Fruit fly (Drosophila melanogaster) whole organism, adult: ENCODE measurements around the gene CG15576.

Source experiments
- CG11617 ChIP-seq: fragments of 200-800 bp; sonication (Bioruptor generic); optimal IDR thresholded peaks from 2 replicates; lab custom pipeline; 2017; ENCODE audit warnings: mild to moderate bottlenecking, missing biosample characterization, missing genetic modification reagents, missing genetic modification characterization
- CG12768 ChIP-seq: fragments of 200-800 bp; sonication (Bioruptor generic); optimal IDR thresholded peaks from 2 replicates; lab custom pipeline; 2017; ENCODE audit warnings: missing biosample characterization, missing genetic modification characterization, mild to moderate bottlenecking, moderate library complexity, missing genetic modification reagents
- CG14711 ChIP-seq: fragments of 200-800 bp; sonication (Bioruptor generic); optimal IDR thresholded peaks from 2 replicates; lab custom pipeline; 2018; ENCODE audit warnings: missing biosample characterization, mild to moderate bottlenecking, missing genetic modification characterization, moderate library complexity
- CG1620 ChIP-seq: fragments of 200-800 bp; sonication (Bioruptor generic); optimal IDR thresholded peaks from 2 replicates; lab custom pipeline; 2016; ENCODE audit warnings: missing biosample characterization, missing genetic modification characterization
- CG33017 ChIP-seq: fragments of 200-800 bp; sonication (Bioruptor generic); optimal IDR thresholded peaks from 2 replicates; lab custom pipeline; 2018; ENCODE audit warnings: missing biosample characterization, mild to moderate bottlenecking, missing genetic modification characterization, moderate library complexity
- CG7045 ChIP-seq: fragments of 200-800 bp; sonication (Bioruptor generic); optimal IDR thresholded peaks from 2 replicates; lab custom pipeline; 2017; ENCODE audit warnings: missing biosample characterization, mild to moderate bottlenecking, missing genetic modification characterization
- CG7101 ChIP-seq: fragments of 200-800 bp; sonication (Bioruptor generic); optimal IDR thresholded peaks from 2 replicates; lab custom pipeline; 2018; ENCODE audit warnings: missing biosample characterization, mild to moderate bottlenecking, missing genetic modification characterization, moderate library complexity
- Clk ChIP-seq: fragments of 200-800 bp; sonication (Bioruptor generic); optimal IDR thresholded peaks from 2 replicates; lab custom pipeline; 2017; ENCODE audit warnings: missing biosample characterization, missing genetic modification characterization
- Crg-1 ChIP-seq: fragments of 200-800 bp; sonication (Bioruptor generic); optimal IDR thresholded peaks from 2 replicates; lab custom pipeline; 2016; ENCODE audit warnings: missing biosample characterization, missing genetic modification characterization
- Hr96 ChIP-seq: fragments of 200-800 bp; sonication (Bioruptor generic); optimal IDR thresholded peaks from 2 replicates; lab custom pipeline; 2016; ENCODE audit warnings: missing biosample characterization, missing genetic modification characterization
- Mnt ChIP-seq: fragments of 200-800 bp; sonication (Bioruptor generic); optimal IDR thresholded peaks from 2 replicates; lab custom pipeline; 2016; ENCODE audit warnings: missing biosample characterization, mild to moderate bottlenecking, missing genetic modification characterization
- bab1 ChIP-seq: fragments of 200-800 bp; sonication (Bioruptor generic); optimal IDR thresholded peaks from 3 replicates; lab custom pipeline; 2019; ENCODE audit warnings: missing biosample characterization, mild to moderate bottlenecking, missing genetic modification characterization, moderate library complexity
- cic ChIP-seq: fragments of 200-800 bp; sonication (Bioruptor generic); optimal IDR thresholded peaks from 2 replicates; lab custom pipeline; 2017; ENCODE audit warnings: missing biosample characterization, mild to moderate bottlenecking, missing genetic modification characterization, moderate library complexity
- cnc ChIP-seq, 2 experiments: fragments of >200 bp; optimal IDR thresholded peaks; 2 replicates each; lab custom pipeline; 2017
- kay ChIP-seq: fragments of 200-800 bp; sonication (Bioruptor generic); peaks from one replicate; lab custom pipeline; 2016; ENCODE audit warnings: missing biosample characterization, missing genetic modification characterization, borderline replicate concordance
- ovo ChIP-seq: fragments of 200-800 bp; sonication (Bioruptor generic); optimal IDR thresholded peaks from 2 replicates; lab custom pipeline; 2016; ENCODE audit warnings: missing biosample characterization, missing genetic modification characterization
- pad ChIP-seq: fragments of 200-800 bp; sonication (Bioruptor generic); optimal IDR thresholded peaks from 3 replicates; lab custom pipeline; 2017; ENCODE audit warnings: missing biosample characterization, missing genetic modification characterization, mild to moderate bottlenecking, moderate library complexity, missing genetic modification reagents
- tj ChIP-seq: fragments of 200-800 bp; sonication (Bioruptor generic); optimal IDR thresholded peaks from 3 replicates; lab custom pipeline; 2017; ENCODE audit warnings: missing biosample characterization, mild to moderate bottlenecking, missing genetic modification characterization, moderate library complexity
- toe ChIP-seq: fragments of 200-800 bp; sonication (Bioruptor generic); optimal IDR thresholded peaks from 2 replicates; lab custom pipeline; 2016; ENCODE audit warnings: missing biosample characterization, missing genetic modification characterization

Gene CG15576

DNA sequence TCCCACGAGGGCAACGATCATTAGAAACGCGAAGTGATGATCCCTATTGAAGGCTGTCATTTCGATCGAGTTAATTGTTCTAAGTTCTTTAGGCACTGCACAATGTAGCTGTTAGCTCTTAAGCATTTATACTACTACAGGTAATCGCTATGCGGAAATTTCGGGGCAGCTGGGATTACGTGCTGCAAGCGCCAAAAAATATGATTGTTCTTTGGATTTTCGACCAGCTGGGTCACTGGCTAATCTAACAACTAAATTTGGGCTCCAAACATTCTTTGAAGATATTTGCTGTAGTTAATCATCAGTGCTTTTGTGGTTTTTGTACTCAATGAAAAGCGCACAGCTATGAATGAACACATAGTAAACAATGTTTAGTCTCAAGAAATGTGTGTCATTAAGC, 35.3 kb downstream of the CG15576 start, which contains the start of gene CG15571:
TSS of gene CG15571 (minus strand) at position 101 of the 400 bp plus-strand sequence.
- TF ChIP-seq kay (GFP tag; lab: Kevin White, UChicago) = no peak

DNA sequence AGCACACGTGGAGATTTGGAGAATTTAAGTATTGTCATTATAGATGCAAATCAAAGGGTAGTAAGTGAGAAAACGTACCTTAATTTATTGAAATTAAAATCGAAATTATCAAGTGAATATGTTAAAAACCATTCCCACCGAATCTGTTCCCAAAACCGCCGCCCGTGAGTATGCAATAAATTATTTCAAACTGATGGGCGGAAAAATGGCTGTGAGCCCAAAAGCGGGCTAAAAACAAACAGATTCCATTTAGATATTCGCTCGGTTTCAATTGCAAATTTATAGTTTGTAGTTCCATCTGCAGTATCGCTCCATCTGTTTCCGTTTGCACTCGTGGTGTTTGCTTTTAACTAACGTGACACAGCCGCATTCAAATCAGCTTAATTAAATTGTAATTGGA, 38.2 kb downstream of the CG15576 start:
- TF ChIP-seq CG7101 (no peak), CG12768 (GFP tag; lab: Kevin White, UChicago) (no peak)

- TF ChIP-seq CG14711 (tag; lab: Kevin White, UChicago) (no peak), kay (GFP tag; lab: Kevin White, UChicago) (no peak), pad (no peak), CG7045 (GFP tag; lab: Kevin White, UChicago) (no peak), Mnt (GFP tag; lab: Kevin White, UChicago) (no peak), ovo (GFP tag; lab: Kevin White, UChicago) (no peak), tj (no peak), CG11617 (GFP tag; lab: Kevin White, UChicago) (no peak), cnc (optimal IDR thresholded peaks at IDR 0.05; lab: Kevin White, UChicago) (no peak), Crg-1 (GFP tag; lab: Kevin White, UChicago) (no peak), CG33017 (tag; lab: Kevin White, UChicago) (no peak)
These were observed 39.9 kb downstream of the CG15576 start, which contains the start of gene CG43288 for dm6 chrX:4212725-4213124. Gene CG43288 (plus strand): TSS chrX:4213025.

DNA sequence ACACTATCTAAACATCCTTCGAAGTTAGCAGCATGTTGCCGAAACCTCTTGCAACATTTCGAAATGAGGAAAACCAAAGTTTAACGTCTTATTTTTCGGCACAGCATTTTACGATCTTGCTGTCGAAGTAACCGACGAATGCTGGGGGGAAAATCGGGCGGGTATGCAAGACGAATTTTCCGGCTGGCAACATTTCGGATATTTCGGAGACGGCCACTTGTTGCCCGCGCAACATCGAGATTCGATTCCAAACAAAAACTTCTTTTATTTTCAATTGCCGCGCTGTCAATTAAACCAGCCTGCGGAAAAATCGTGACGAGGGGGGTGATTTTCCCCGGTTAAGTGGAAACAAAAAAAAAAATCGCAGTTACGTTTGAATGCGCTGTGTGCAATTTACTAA, 45.8 kb downstream of the CG15576 start:
- no peak for TF ChIP-seq pad
- TF ChIP-seq CG7101 = no peak
- no peak for TF ChIP-seq Hr96 (GFP tag; lab: Kevin White, UChicago)
- no peak for TF ChIP-seq tj
- no peak for TF ChIP-seq ovo (GFP tag; lab: Kevin White, UChicago)
- TF ChIP-seq cnc (optimal IDR thresholded peaks at IDR 0.05; lab: Kevin White, UChicago) = no peak
- no peak for TF ChIP-seq kay (GFP tag; lab: Kevin White, UChicago)
- TF ChIP-seq cic = no peak
- no peak for TF ChIP-seq CG33017 (tag; lab: Kevin White, UChicago)
- no peak for TF ChIP-seq Crg-1 (GFP tag; lab: Kevin White, UChicago)
- TF ChIP-seq CG7045 (GFP tag; lab: Kevin White, UChicago) = no peak
- no peak for TF ChIP-seq bab1 (GFP tag; lab: Kevin White, UChicago)
- no peak for TF ChIP-seq CG14711 (tag; lab: Kevin White, UChicago)
- no peak for TF ChIP-seq Mnt (GFP tag; lab: Kevin White, UChicago)
- no peak for TF ChIP-seq CG1620 (GFP tag; lab: Kevin White, UChicago)
- no peak for TF ChIP-seq CG11617 (GFP tag; lab: Kevin White, UChicago)
- no peak for TF ChIP-seq toe

DNA sequence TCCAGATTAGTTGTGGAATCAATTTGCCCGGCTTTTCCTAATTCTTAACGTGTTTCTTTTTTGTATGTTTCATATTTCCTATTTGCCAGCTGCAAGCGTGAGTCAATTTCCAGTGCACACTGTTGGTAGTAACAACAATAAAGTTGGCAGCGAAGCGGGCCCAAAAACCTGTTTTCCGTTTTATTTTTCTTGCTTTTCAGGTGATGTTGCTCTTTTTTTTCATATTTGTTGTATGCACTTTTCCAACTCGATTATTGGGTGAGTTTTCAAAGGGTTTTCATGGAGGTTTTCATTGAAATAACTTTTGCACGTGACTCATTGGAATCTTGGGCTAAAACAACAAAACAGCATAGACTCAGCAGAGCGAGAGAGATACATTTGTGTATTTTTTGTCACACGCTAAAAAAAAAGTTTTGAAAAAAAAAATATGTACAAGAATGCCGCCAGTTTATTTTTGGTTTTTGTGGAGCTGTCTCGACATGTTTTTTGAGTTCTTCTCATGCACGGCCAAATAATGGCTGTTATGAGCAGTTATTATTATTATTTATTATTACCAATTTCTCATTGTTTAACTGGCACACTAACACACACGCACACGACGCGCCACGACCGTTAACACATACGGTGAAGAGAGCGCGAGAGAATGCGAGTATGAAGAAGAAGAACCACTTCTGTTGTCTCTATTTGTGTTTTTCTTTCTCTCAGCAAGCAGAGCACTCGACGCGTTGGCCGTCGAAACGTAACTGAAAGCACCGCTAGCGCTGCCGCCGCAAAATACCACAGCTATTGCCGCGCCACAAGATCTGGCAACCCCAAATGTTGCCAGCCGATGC, 47.0 kb downstream of the CG15576 start, which contains the start of gene Fas2:
TSS of gene Fas2 (minus strand) at position 748 of the 833 bp plus-strand sequence.
- TF ChIP-seq Mnt (GFP tag; lab: Kevin White, UChicago) (peak; percentile 65), CG14711 (tag; lab: Kevin White, UChicago) (peak; percentile 53), CG7101 (peak; percentile 74), bab1 (GFP tag; lab: Kevin White, UChicago) (peak; percentile 64), tj (peak; percentile 56), CG7045 (GFP tag; lab: Kevin White, UChicago) (no peak), cic (no peak), Hr96 (GFP tag; lab: Kevin White, UChicago) (peak; percentile 50), toe (no peak), Crg-1 (GFP tag; lab: Kevin White, UChicago) (no peak), CG1620 (GFP tag; lab: Kevin White, UChicago) (peak; percentile 50), pad (peak; percentile 40), CG11617 (GFP tag; lab: Kevin White, UChicago) (peak; percentile 30), CG33017 (tag; lab: Kevin White, UChicago) (peak; percentile 15), ovo (GFP tag; lab: Kevin White, UChicago) (peak; percentile 20), kay (GFP tag; lab: Kevin White, UChicago) (peak; percentile 61), cnc (optimal IDR thresholded peaks at IDR 0.05; lab: Kevin White, UChicago) (no peak), Clk (GFP tag; lab: Kevin White, UChicago) (no peak)

DNA sequence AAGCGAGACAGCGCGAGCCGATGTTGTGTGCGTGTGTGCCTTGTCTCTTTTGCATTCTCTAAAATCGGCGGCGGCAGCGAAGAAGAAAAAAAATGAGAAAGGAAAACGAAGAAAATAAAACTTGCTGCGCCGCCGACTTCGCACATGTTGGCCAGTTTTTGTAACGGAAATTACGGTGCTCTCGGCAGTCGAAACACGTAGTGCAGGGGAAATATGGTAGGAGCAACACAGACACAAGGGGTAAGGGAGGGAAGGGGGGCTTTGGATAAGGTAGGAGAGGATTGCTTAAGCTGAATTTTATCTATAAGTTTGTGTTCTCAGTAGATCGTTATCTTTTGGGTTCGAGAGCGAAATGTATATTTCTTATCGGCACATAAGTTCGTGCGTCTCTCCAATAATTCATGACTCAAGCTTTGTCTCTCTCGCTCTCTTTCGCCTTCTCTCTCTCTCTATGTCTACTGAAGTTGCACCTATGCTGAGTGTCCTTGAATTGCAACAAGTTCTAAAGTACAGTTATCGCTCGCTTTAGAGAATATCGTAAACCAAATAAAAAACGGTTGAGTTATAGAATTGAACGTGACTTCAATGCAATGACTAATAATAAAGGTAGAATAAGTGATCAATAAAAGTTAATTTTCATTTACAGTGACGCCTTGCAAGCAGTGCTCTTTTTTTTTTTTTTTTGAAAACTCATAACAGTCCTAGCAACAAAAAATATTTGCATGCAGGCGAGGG, 48.7 kb downstream of the CG15576 start:
- no peak for TF ChIP-seq tj
- peak; percentile 19 for TF ChIP-seq ovo (GFP tag; lab: Kevin White, UChicago)
- TF ChIP-seq pad = peak; percentile 84
- peak; percentile 51 for TF ChIP-seq kay (GFP tag; lab: Kevin White, UChicago)
- TF ChIP-seq bab1 (GFP tag; lab: Kevin White, UChicago) = peak; percentile 3
- no peak for TF ChIP-seq CG7101
